Fruit fly (Drosophila melanogaster) whole organism, wandering third instar larva: ENCODE data around the gene CG42460.
A peak's percentile ranks its signal among the peaks of the same experiment; 100 is the strongest.

Source experiments
- Abd-B ChIP-seq: fragments of >200 bp; optimal IDR thresholded peaks from 2 replicates; lab custom pipeline; 2017; ENCODE audit warnings: missing biosample characterization, missing genetic modification characterization
- CG32264 ChIP-seq: fragments of 200-800 bp; sonication (Bioruptor generic); optimal IDR thresholded peaks from 2 replicates; lab custom pipeline; 2016; ENCODE audit warnings: missing biosample characterization, missing genetic modification characterization
- CG9705 ChIP-seq: fragments of 200-800 bp; sonication (Bioruptor generic); optimal IDR thresholded peaks from 2 replicates; lab custom pipeline; 2018; ENCODE audit warnings: missing biosample characterization, mild to moderate bottlenecking, missing genetic modification characterization
- CrebA ChIP-seq: fragments of 200-800 bp; sonication (Bioruptor generic); optimal IDR thresholded peaks from 2 replicates; lab custom pipeline; 2016; ENCODE audit warnings: missing biosample characterization, mild to moderate bottlenecking, missing genetic modification characterization, borderline replicate concordance
- Dfd ChIP-seq: fragments of >200 bp; optimal IDR thresholded peaks from 2 replicates; lab custom pipeline; 2017; ENCODE audit warnings: missing biosample characterization, missing genetic modification characterization
- Dif ChIP-seq: fragments of 200-275, 200-300 bp; sonication (Bioruptor generic); optimal IDR thresholded peaks from 2 replicates; lab custom pipeline; 2018; ENCODE audit warnings: missing biosample characterization, missing genetic modification characterization; ENCODE audit not compliant: partially characterized antibody
- GATAd ChIP-seq: sonication (Bioruptor generic); optimal IDR thresholded peaks from 2 replicates; lab custom pipeline; 2016; ENCODE audit warnings: missing biosample characterization, missing genetic modification characterization
- HLH106 ChIP-seq: fragments of 200-800 bp; optimal IDR thresholded peaks from 3 replicates; lab custom pipeline; 2019; ENCODE audit warnings: missing biosample characterization, mild to moderate bottlenecking, missing genetic modification characterization, moderate library complexity
- Hnf4 ChIP-seq: fragments of 200-800 bp; sonication (Bioruptor generic); optimal IDR thresholded peaks from 2 replicates; lab custom pipeline; 2016; ENCODE audit warnings: missing biosample characterization, mild to moderate bottlenecking, missing genetic modification characterization
- Hr78 ChIP-seq: fragments of >200 bp; optimal IDR thresholded peaks from 2 replicates; lab custom pipeline; 2017; ENCODE audit warnings: missing biosample characterization, missing genetic modification characterization
- Hr83 ChIP-seq: fragments of 200-300 bp; sonication (Bioruptor generic); optimal IDR thresholded peaks from 2 replicates; lab custom pipeline; 2016; ENCODE audit warnings: missing biosample characterization, mild to moderate bottlenecking, missing genetic modification characterization, moderate library complexity; ENCODE audit not compliant: poor library complexity, severe bottlenecking
- Jra ChIP-seq: sonication (Bioruptor generic); optimal IDR thresholded peaks from 2 replicates; lab custom pipeline; 2016; ENCODE audit warnings: missing biosample characterization, missing genetic modification characterization
- Mio ChIP-seq: sonication (Bioruptor generic); optimal IDR thresholded peaks from 2 replicates; lab custom pipeline; 2016; ENCODE audit warnings: missing biosample characterization, missing genetic modification characterization
- Myc ChIP-seq: fragments of >200 bp; optimal IDR thresholded peaks from 2 replicates; lab custom pipeline; 2017
- N ChIP-seq: fragments of >200 bp; optimal IDR thresholded peaks from 2 replicates; lab custom pipeline; 2018; ENCODE audit warnings: missing biosample characterization, missing external identifiers, missing genetic modification characterization
- OdsH ChIP-seq: fragments of 200-800 bp; sonication (Bioruptor generic); optimal IDR thresholded peaks from 2 replicates; lab custom pipeline; 2016; ENCODE audit warnings: missing biosample characterization, mild to moderate bottlenecking, missing genetic modification characterization
- Rel ChIP-seq, 2 experiments: fragments of 200-800 bp; sonication (Bioruptor generic) in 1 of 2; optimal IDR thresholded peaks; 2 replicates in 1 of 2; 3 replicates in 1 of 2; lab custom pipeline; 2016 to 2019; ENCODE audit warnings: mild to moderate bottlenecking in 2 of 2, missing biosample characterization in 2 of 2, missing genetic modification characterization in 2 of 2, moderate library complexity in 1 of 2
- Sp1 ChIP-seq: fragments of 200-800 bp; sonication (Bioruptor generic); optimal IDR thresholded peaks from 3 replicates; lab custom pipeline; 2019; ENCODE audit warnings: missing biosample characterization, mild to moderate bottlenecking, missing genetic modification characterization, moderate library complexity
- Vsx2 ChIP-seq: fragments of 200-300, 225-300 bp; sonication (Bioruptor generic); optimal IDR thresholded peaks from 2 replicates; lab custom pipeline; 2018; ENCODE audit warnings: missing biosample characterization, missing genetic modification characterization; ENCODE audit not compliant: partially characterized antibody
- br ChIP-seq: fragments of 200-800 bp; sonication (Bioruptor generic); optimal IDR thresholded peaks from 2 replicates; lab custom pipeline; 2016; ENCODE audit warnings: missing biosample characterization, missing genetic modification characterization
- brk ChIP-seq: fragments of 200-800 bp; sonication (Bioruptor generic); optimal IDR thresholded peaks from 2 replicates; lab custom pipeline; 2016; ENCODE audit warnings: missing biosample characterization, mild to moderate bottlenecking, missing genetic modification characterization
- dl ChIP-seq, 2 experiments: fragments of 175-275, 200-275 bp in 1 of 2; fragments of 200-275 bp in 1 of 2; sonication (Bioruptor generic); optimal IDR thresholded peaks; lab custom pipeline; 2018; ENCODE audit warnings: mild to moderate bottlenecking in 2 of 2, missing biosample characterization in 2 of 2, missing genetic modification characterization in 2 of 2, moderate library complexity in 2 of 2; ENCODE audit not compliant: partially characterized antibody in 2 of 2, insufficient read depth in 1 of 2
- dmrt93B ChIP-seq: fragments of 200-800 bp; sonication (Bioruptor generic); optimal IDR thresholded peaks from 2 replicates; lab custom pipeline; 2018; ENCODE audit warnings: missing biosample characterization, mild to moderate bottlenecking, missing genetic modification characterization
- dsf ChIP-seq: sonication (Bioruptor generic); optimal IDR thresholded peaks from 2 replicates; lab custom pipeline; 2016; ENCODE audit warnings: missing biosample characterization, missing genetic modification characterization, borderline replicate concordance
- ey ChIP-seq: fragments of 200-800 bp; sonication (Bioruptor generic); optimal IDR thresholded peaks from 2 replicates; lab custom pipeline; 2016; ENCODE audit warnings: missing biosample characterization, missing genetic modification characterization
- foxo ChIP-seq, 2 experiments: fragments of 200-800 bp; sonication (Bioruptor generic); optimal IDR thresholded peaks; 2 replicates in 1 of 2; 3 replicates in 1 of 2; lab custom pipeline; 2016 to 2017; ENCODE audit warnings: missing biosample characterization in 2 of 2, missing genetic modification characterization in 2 of 2
- fru ChIP-seq: fragments of 200-800 bp; sonication (Bioruptor generic); optimal IDR thresholded peaks from 3 replicates; lab custom pipeline; 2016; ENCODE audit warnings: missing biosample characterization, mild to moderate bottlenecking, missing genetic modification characterization
- h ChIP-seq: fragments of 200-800 bp; sonication (Bioruptor generic); optimal IDR thresholded peaks from 3 replicates; lab custom pipeline; 2016; ENCODE audit warnings: missing biosample characterization, mild to moderate bottlenecking, missing genetic modification characterization
- jim ChIP-seq: fragments of 175-275, 200-325 bp; sonication (Bioruptor generic); optimal IDR thresholded peaks from 2 replicates; lab custom pipeline; 2016; ENCODE audit warnings: missing biosample characterization, mild to moderate bottlenecking, missing genetic modification characterization
- lola ChIP-seq: fragments of >200 bp; optimal IDR thresholded peaks from 2 replicates; lab custom pipeline; 2017; ENCODE audit warnings: missing biosample characterization, missing genetic modification characterization
- pan ChIP-seq: fragments of >200 bp; optimal IDR thresholded peaks from 2 replicates; lab custom pipeline; 2017
- psq ChIP-seq: fragments of 200-800 bp; sonication (Bioruptor generic); optimal IDR thresholded peaks from 3 replicates; lab custom pipeline; 2017; ENCODE audit warnings: missing biosample characterization, mild to moderate bottlenecking, missing genetic modification characterization, moderate library complexity
- rgr ChIP-seq: fragments of 200-800 bp; sonication (Bioruptor generic); optimal IDR thresholded peaks from 3 replicates; lab custom pipeline; 2016; ENCODE audit warnings: missing biosample characterization, mild to moderate bottlenecking, missing genetic modification characterization
- sage ChIP-seq: fragments of 200-800 bp; sonication (Bioruptor generic); optimal IDR thresholded peaks from 2 replicates; lab custom pipeline; 2016; ENCODE audit warnings: missing biosample characterization, mild to moderate bottlenecking, missing genetic modification characterization
- sv ChIP-seq: fragments of 200-800 bp; sonication (Bioruptor generic); optimal IDR thresholded peaks from 3 replicates; lab custom pipeline; 2016; ENCODE audit warnings: missing biosample characterization, missing genetic modification characterization
- tai ChIP-seq: sonication (Bioruptor generic); optimal IDR thresholded peaks from 2 replicates; lab custom pipeline; 2016; ENCODE audit warnings: missing biosample characterization, missing genetic modification characterization
- usp ChIP-seq: fragments of >200 bp; optimal IDR thresholded peaks from 2 replicates; lab custom pipeline; 2017; ENCODE audit warnings: missing biosample characterization, missing genetic modification characterization
- woc ChIP-seq: sonication (Bioruptor generic); optimal IDR thresholded peaks from 2 replicates; lab custom pipeline; 2016; ENCODE audit warnings: missing biosample characterization, mild to moderate bottlenecking, missing genetic modification characterization

CG42460 gene

dm6 chr2L:3376684-3377086, 11.6 kb downstream of the CG42460 start, which contains the start of the genes CG9662 and Ptpa:
TSS of gene CG9662 (minus strand) at chr2L:3376737.
TSS of gene Ptpa (plus strand) at chr2L:3377002.
- TF ChIP-seq Mio, result no peak
- TF ChIP-seq HLH106 (tag; lab: Kevin White, UChicago), result peak; percentile 77
- peak; percentile 71 for TF ChIP-seq h (GFP tag; lab: Kevin White, UChicago)
- peak; percentile 53 for TF ChIP-seq Jra
- no peak for TF ChIP-seq Hr78 (GFP tag; lab: Kevin White, UChicago)
- TF ChIP-seq lola (GFP tag; lab: Kevin White, UChicago), result no peak
- peak; percentile 9 for TF ChIP-seq Hr83
- peak; percentile 79 for TF ChIP-seq ey (GFP tag; lab: Kevin White, UChicago)
- no peak for TF ChIP-seq GATAd (GFP tag; lab: Kevin White, UChicago)
- TF ChIP-seq sage (GFP tag; lab: Kevin White, UChicago), result no peak
- TF ChIP-seq pan (lab: Kevin White, UChicago), result no peak
- peak; percentile 64 for TF ChIP-seq dmrt93B
- peak; percentile 42 for TF ChIP-seq OdsH (GFP tag; lab: Kevin White, UChicago)
- TF ChIP-seq sv (GFP tag; lab: Kevin White, UChicago), result peak; percentile 46
- TF ChIP-seq Sp1 (GFP tag; lab: Kevin White, UChicago), result peak; percentile 63
- peak; percentile 73 for TF ChIP-seq rgr
- TF ChIP-seq fru, result peak; percentile 72
- no peak for TF ChIP-seq CrebA (GFP tag; lab: Kevin White, UChicago)
- TF ChIP-seq Rel (GFP tag; optimal IDR thresholded peaks at IDR 0.05; lab: Kevin White, UChicago), result no peak
- TF ChIP-seq Rel (tag; optimal IDR thresholded peaks at IDR 0.05; lab: Kevin White, UChicago), result peak; percentile 53
- no peak for TF ChIP-seq Dif (GFP tag; lab: Kevin White, UChicago)
- no peak for TF ChIP-seq tai
- TF ChIP-seq foxo (GFP tag; optimal IDR thresholded peaks at IDR 0.05; lab: Kevin White, UChicago), result peak in 1 of 2 experiments; percentile 81
- no peak for TF ChIP-seq brk (GFP tag; lab: Kevin White, UChicago)
- peak; percentile 82 for TF ChIP-seq Hnf4
- TF ChIP-seq dl (GFP tag; optimal IDR thresholded peaks at IDR 0.05; lab: Kevin White, UChicago; ENCODE audit: insufficient read depth in 1 of 2, partially characterized antibody in 2 of 2), result no peak
- TF ChIP-seq Abd-B (GFP tag; lab: Kevin White, UChicago), result no peak
- TF ChIP-seq woc, result peak; percentile 79
- TF ChIP-seq psq, result peak; percentile 38
- TF ChIP-seq N (GFP tag; lab: Kevin White, UChicago), result no peak
- peak; percentile 0 for TF ChIP-seq jim (GFP tag; lab: Kevin White, UChicago)
- TF ChIP-seq CG9705 (GFP tag; lab: Kevin White, UChicago), result peak; percentile 59
- TF ChIP-seq CG32264 (GFP tag; lab: Kevin White, UChicago), result peak; percentile 58
- peak; percentile 54 for TF ChIP-seq br
- TF ChIP-seq Myc (lab: Kevin White, UChicago), result peak; percentile 29
- peak; percentile 38 for TF ChIP-seq dsf (GFP tag; lab: Kevin White, UChicago)
- no peak for TF ChIP-seq usp
- TF ChIP-seq Vsx2, result no peak
- TF ChIP-seq Dfd (GFP tag; lab: Kevin White, UChicago), result no peak

DNA sequence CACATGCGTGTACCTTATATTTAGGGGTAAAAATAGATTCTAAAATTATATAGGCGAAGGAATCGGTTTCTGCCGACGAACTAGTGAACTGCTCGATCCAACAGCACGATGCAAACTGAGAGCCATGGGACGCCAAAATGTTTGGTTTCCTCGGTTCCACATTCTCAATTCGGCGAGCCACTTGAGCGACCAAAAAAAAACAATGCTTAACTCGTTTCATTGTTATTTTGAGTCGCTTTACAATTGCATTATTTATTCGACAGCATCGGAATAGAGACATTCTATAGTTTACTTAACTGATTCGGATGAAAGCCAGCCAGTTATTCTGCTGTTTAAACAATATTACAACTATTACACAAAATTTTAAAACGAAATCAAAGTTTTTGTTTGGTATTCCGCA, 12.7 kb downstream of the CG42460 start, which contains the start of gene CG15412:
Gene CG15412 (minus strand): TSS at position 101 of the 400 bp plus-strand sequence.
- TF ChIP-seq OdsH (GFP tag; lab: Kevin White, UChicago) (no peak), pan (lab: Kevin White, UChicago) (no peak), fru (no peak), Dfd (GFP tag; lab: Kevin White, UChicago) (no peak), Abd-B (GFP tag; lab: Kevin White, UChicago) (no peak), foxo (GFP tag; optimal IDR thresholded peaks at IDR 0.05; lab: Kevin White, UChicago) (no peak), woc (no peak), Rel (GFP tag; optimal IDR thresholded peaks at IDR 0.05; lab: Kevin White, UChicago) (no peak), Rel (tag; optimal IDR thresholded peaks at IDR 0.05; lab: Kevin White, UChicago) (no peak), CG32264 (GFP tag; lab: Kevin White, UChicago) (no peak), lola (GFP tag; lab: Kevin White, UChicago) (no peak), HLH106 (tag; lab: Kevin White, UChicago) (no peak)
